Worm (Caenorhabditis elegans): ENCODE data around the gene cyn-9.
A peak's percentile ranks its signal among the peaks of the same experiment; 100 is the strongest.

Gene cyn-9

ce11 chrIII:3679083-3679482 lies 20.4 kb downstream of the cyn-9 start:
- TF ChIP-seq chd-7 (tag; optimal IDR thresholded peaks at IDR 0.05) (no peak), atf-7 (tag; optimal IDR thresholded peaks at IDR 0.05) (no peak), athp-1 (tag; optimal IDR thresholded peaks at IDR 0.05) (no peak), nhr-179 (tag; optimal IDR thresholded peaks at IDR 0.05) (no peak), D2030.7 (GFP tag; IDR thresholded peaks at IDR 0.05) (no peak), Y67H2A.10 (GFP tag; conservative IDR thresholded peaks at IDR 0.05) (no peak), xnd-1 (tag; optimal IDR thresholded peaks at IDR 0.05) (no peak), sdz-38 (tag; optimal IDR thresholded peaks at IDR 0.05) (no peak), akir-1 (GFP tag; optimal IDR thresholded peaks at IDR 0.05) (no peak), dpl-1 (GFP tag; optimal IDR thresholded peaks at IDR 0.05) (no peak), lin-54 (GFP tag; optimal IDR thresholded peaks at IDR 0.05) (no peak)

- TF ChIP-seq K12H6.12 (tag; optimal IDR thresholded peaks at IDR 0.05) (peak; percentile 82), cebp-1 (GFP tag; IDR thresholded peaks at IDR 0.05) (no peak), cebp-1 (tag; optimal IDR thresholded peaks at IDR 0.05) (peak; percentile 46), F10E7.11 (tag; optimal IDR thresholded peaks at IDR 0.05) (no peak), nfya-2 (GFP tag; IDR thresholded peaks at IDR 0.05) (no peak), Y56A3A.18 (GFP tag; IDR thresholded peaks at IDR 0.05) (no peak), hlh-26 (GFP tag; conservative IDR thresholded peaks at IDR 0.05) (no peak), lsy-27 (tag; optimal IDR thresholded peaks at IDR 0.05; ENCODE audit: borderline replicate concordance, insufficient read depth) (no peak), ztf-6 (GFP tag; IDR thresholded peaks at IDR 0.05) (no peak), mcd-1 (GFP tag; IDR thresholded peaks at IDR 0.05) (peak; percentile 44), dpff-1 (tag; optimal IDR thresholded peaks at IDR 0.05) (no peak), nhr-120 (GFP tag; IDR thresholded peaks at IDR 0.05) (no peak), ceh-27 (GFP tag; optimal IDR thresholded peaks at IDR 0.05) (peak; percentile 66), lin-40 (tag; optimal IDR thresholded peaks at IDR 0.05) (peak; percentile 70), unc-62 (GFP tag; optimal IDR thresholded peaks at IDR 0.05) (no peak), F37B4.10 (GFP tag; IDR thresholded peaks at IDR 0.05) (no peak), zfh-2 (GFP tag; conservative IDR thresholded peaks at IDR 0.05) (peak; percentile 49; the same call in 1 of the 2 replicates), rcor-1 (GFP tag; IDR thresholded peaks at IDR 0.05) (no peak), athp-1 (tag; optimal IDR thresholded peaks at IDR 0.05) (no peak), repo-1 (tag; optimal IDR thresholded peaks at IDR 0.05) (no peak), egl-18 (GFP tag; IDR thresholded peaks at IDR 0.05) (no peak), hmg-1.2 (GFP tag; IDR thresholded peaks at IDR 0.05) (peak; percentile 79), nfyb-1 (GFP tag; IDR thresholded peaks at IDR 0.05) (peak; percentile 66; the same call in 1 of the 2 replicates), F49E8.2 (tag; optimal IDR thresholded peaks at IDR 0.05; ENCODE audit: insufficient read depth) (no peak), lin-35 (GFP tag; optimal IDR thresholded peaks at IDR 0.05) (peak in 1 of 3 experiments; percentile 59), gei-17 (GFP tag; optimal IDR thresholded peaks at IDR 0.05) (no peak), attf-5 (GFP tag; optimal IDR thresholded peaks at IDR 0.05) (peak; percentile 25), tbx-9 (tag; optimal IDR thresholded peaks at IDR 0.05; ENCODE audit: borderline replicate concordance) (no peak), ceh-100 (GFP tag; IDR thresholded peaks at IDR 0.05) (no peak), madf-3 (GFP tag; IDR thresholded peaks at IDR 0.05) (0 out of 2 replicates have a peak, but pooled peaks have one; percentile 60), K11D2.4 (GFP tag; IDR thresholded peaks at IDR 0.05) (0 out of 2 replicates have a peak, but pooled peaks have one; percentile 23), C06A6.2 (GFP tag; conservative IDR thresholded peaks at IDR 0.05) (0 out of 2 replicates have a peak, but pooled peaks have one; percentile 33), lag-1 (GFP tag; IDR thresholded peaks at IDR 0.05) (no peak), xnd-1 (tag; optimal IDR thresholded peaks at IDR 0.05) (no peak)
These were observed 22.1 kb downstream of the cyn-9 start for ce11 chrIII:3677378-3677777.
